Worm (Caenorhabditis elegans) whole organism, L4/young adult: Measurements from ENCODE around the gene ZK550.2.

Source experiments
- W03F9.2 ChIP-seq: fragments of 150-350 bp; optimal IDR thresholded peaks from 2 replicates; lab custom pipeline; 2014; ENCODE audit warnings: missing biosample characterization, missing genetic modification characterization
- him-1 ChIP-seq: sonication (generic microtip); optimal IDR thresholded peaks from 2 replicates; lab custom pipeline; 2016; ENCODE audit warnings: missing genotype, missing genetic modification reagents, missing genetic modification characterization, missing compliant biosample characterization

DNA sequence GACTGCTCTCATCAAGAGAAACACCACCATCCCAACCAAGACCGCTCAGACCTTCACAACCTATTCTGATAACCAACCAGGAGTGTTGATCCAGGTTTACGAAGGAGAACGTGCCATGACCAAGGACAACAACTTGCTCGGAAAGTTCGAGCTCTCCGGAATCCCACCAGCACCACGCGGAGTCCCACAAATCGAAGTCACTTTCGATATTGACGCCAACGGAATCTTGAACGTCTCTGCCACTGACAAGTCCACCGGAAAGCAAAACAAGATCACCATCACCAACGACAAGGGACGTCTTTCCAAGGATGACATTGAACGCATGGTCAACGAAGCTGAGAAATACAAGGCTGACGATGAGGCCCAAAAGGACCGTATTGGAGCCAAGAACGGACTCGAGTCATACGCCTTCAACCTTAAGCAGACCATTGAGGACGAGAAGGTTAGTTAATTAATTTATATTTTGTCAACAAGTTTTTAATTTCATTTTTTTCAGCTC, 35.1 kb downstream of the ZK550.2 start:
- TF ChIP-seq W03F9.2 (tag; lab: Kevin White, UChicago), result no peak
- TF ChIP-seq him-1 (tag; lab: Kevin White, UChicago), result no peak
